Fruit fly (Drosophila melanogaster) whole organism, embryonic: Measurements from ENCODE around the gene RPA1.

ENCODE experiments used
- CG11456 ChIP-seq: fragments of 200-800 bp; sonication (Bioruptor generic); IDR thresholded peaks from 3 replicates; pipeline ENCODE4 v1.3.6; 2022; ENCODE audit warnings: missing biosample characterization, missing genetic modification characterization
- CG11560 ChIP-seq: fragments of 200-800 bp; sonication (Bioruptor generic); IDR thresholded peaks from 3 replicates; pipeline ENCODE4 v1.3.6; 2022; ENCODE audit warnings: missing biosample characterization, missing genetic modification characterization
- CG12155 ChIP-seq: fragments of 200-800 bp; sonication (Bioruptor generic); optimal IDR thresholded peaks from 3 replicates; lab custom pipeline; 2016; ENCODE audit warnings: missing biosample characterization, missing genetic modification characterization
- CG12942 ChIP-seq: fragments of 200-800 bp; sonication (Bioruptor generic); optimal IDR thresholded peaks from 3 replicates; lab custom pipeline; 2016; ENCODE audit warnings: missing biosample characterization, missing genetic modification characterization
- CG13775 ChIP-seq: fragments of 200-800 bp; sonication (Bioruptor generic); optimal IDR thresholded peaks from 3 replicates; lab custom pipeline; 2017; ENCODE audit warnings: missing biosample characterization, mild to moderate bottlenecking, missing genetic modification characterization
- CG13894 ChIP-seq: fragments of 200-800 bp; sonication (Bioruptor generic); optimal IDR thresholded peaks from 3 replicates; lab custom pipeline; 2018; ENCODE audit warnings: missing biosample characterization, mild to moderate bottlenecking, missing genetic modification characterization, moderate library complexity
- CG15011 ChIP-seq: fragments of 200-800 bp; sonication (Bioruptor generic); optimal IDR thresholded peaks from 3 replicates; lab custom pipeline; 2018; ENCODE audit warnings: missing biosample characterization, mild to moderate bottlenecking, missing genetic modification characterization
- CG15601 ChIP-seq: fragments of 200-800 bp; sonication (Bioruptor generic); optimal IDR thresholded peaks from 3 replicates; lab custom pipeline; 2019; ENCODE audit warnings: missing biosample characterization, mild to moderate bottlenecking, missing genetic modification characterization, moderate library complexity
- CG15696 ChIP-seq: fragments of 200-800 bp; sonication (Bioruptor generic); optimal IDR thresholded peaks from 2 replicates; lab custom pipeline; 2019; ENCODE audit warnings: missing biosample characterization, mild to moderate bottlenecking, missing genetic modification characterization, moderate library complexity
- CG2889 ChIP-seq: fragments of 200-800 bp; sonication (Bioruptor generic); IDR thresholded peaks from 3 replicates; pipeline ENCODE4 v1.3.6; 2022; ENCODE audit warnings: missing biosample characterization, missing genetic modification characterization
- CG3163 ChIP-seq: fragments of 200-800 bp; sonication (Bioruptor generic); optimal IDR thresholded peaks from 3 replicates; lab custom pipeline; 2016; ENCODE audit warnings: missing biosample characterization, missing genetic modification characterization
- CG32767 ChIP-seq: fragments of 200-800 bp; sonication (Bioruptor generic); IDR thresholded peaks from 2 replicates; pipeline ENCODE4 v1.3.6; 2022; ENCODE audit warnings: missing biosample characterization, missing genetic modification characterization
- CG34422 ChIP-seq: fragments of 200-800 bp; sonication (Bioruptor generic); IDR thresholded peaks from 3 replicates; pipeline ENCODE4 v1.3.6; 2022; ENCODE audit warnings: missing biosample characterization, missing genetic modification characterization
- CG6765 ChIP-seq: fragments of 200-800 bp; sonication (Bioruptor generic); optimal IDR thresholded peaks from 3 replicates; lab custom pipeline; 2017; ENCODE audit warnings: missing biosample characterization, mild to moderate bottlenecking, missing genetic modification characterization
- CG7556 ChIP-seq: fragments of 200-800 bp; sonication (Bioruptor generic); optimal IDR thresholded peaks from 2 replicates; lab custom pipeline; 2017; ENCODE audit warnings: missing biosample characterization, mild to moderate bottlenecking, missing genetic modification characterization
- CG7786 ChIP-seq: fragments of 200-800 bp; sonication (Bioruptor generic); optimal IDR thresholded peaks from 2 replicates; lab custom pipeline; 2016; ENCODE audit warnings: missing biosample characterization, missing genetic modification characterization
- CG7963 ChIP-seq: fragments of 200-800 bp; sonication (Bioruptor generic); IDR thresholded peaks from 3 replicates; pipeline ENCODE4 v1.3.6; 2022; ENCODE audit warnings: missing biosample characterization, missing genetic modification characterization; ENCODE audit not compliant: partially characterized antibody
- CG9876 ChIP-seq: fragments of 200-800 bp; sonication (Bioruptor generic); optimal IDR thresholded peaks from 2 replicates; lab custom pipeline; 2016; ENCODE audit warnings: missing biosample characterization, missing genetic modification characterization
- CkIIα-i1 ChIP-seq: fragments of 200-800 bp; sonication (Bioruptor generic); IDR thresholded peaks from 2 replicates; pipeline ENCODE4 v1.3.6; 2022; ENCODE audit warnings: missing biosample characterization, missing genetic modification characterization
- E2f1 ChIP-seq: fragments of 200-800 bp; sonication (Bioruptor generic); IDR thresholded peaks from 2 replicates; pipeline ENCODE4 v1.3.6; 2022; ENCODE audit warnings: missing biosample characterization, missing genetic modification characterization
- Elba2 ChIP-seq: fragments of 200-800 bp; sonication (Bioruptor generic); optimal IDR thresholded peaks from 3 replicates; lab custom pipeline; 2016; ENCODE audit warnings: missing biosample characterization, missing genetic modification characterization
- Fer3 ChIP-seq: fragments of 200-800 bp; sonication (Bioruptor generic); optimal IDR thresholded peaks from 2 replicates; lab custom pipeline; 2018; ENCODE audit warnings: missing biosample characterization, mild to moderate bottlenecking, missing genetic modification characterization, moderate library complexity
- HLH4C ChIP-seq: fragments of 200-800 bp; sonication (Bioruptor generic); IDR thresholded peaks from 3 replicates; pipeline ENCODE4 v1.3.6; 2022; ENCODE audit warnings: missing biosample characterization, missing genetic modification characterization; ENCODE audit not compliant: partially characterized antibody
- Hey ChIP-seq: fragments of 200-800 bp; sonication (Bioruptor generic); optimal IDR thresholded peaks from 3 replicates; lab custom pipeline; 2018; ENCODE audit warnings: missing biosample characterization, mild to moderate bottlenecking, missing genetic modification characterization
- Lim3 ChIP-seq: fragments of 200-800 bp; sonication (Bioruptor generic); IDR thresholded peaks from 2 replicates; pipeline ENCODE4 v1.3.6; 2022; ENCODE audit warnings: missing biosample characterization, missing genetic modification characterization
- MTF-1 ChIP-seq: fragments of 200-800 bp; sonication (Bioruptor generic); optimal IDR thresholded peaks from 2 replicates; lab custom pipeline; 2018; ENCODE audit warnings: missing biosample characterization, mild to moderate bottlenecking, missing genetic modification characterization, borderline replicate concordance
- Mad ChIP-seq: fragments of 200-800 bp; sonication (Bioruptor generic); optimal IDR thresholded peaks from 2 replicates; lab custom pipeline; 2016; ENCODE audit warnings: missing biosample characterization, missing genetic modification characterization
- Tbp ChIP-seq: fragments of >200 bp; optimal IDR thresholded peaks from 2 replicates; lab custom pipeline; 2018; ENCODE audit warnings: missing biosample characterization, missing genetic modification characterization
- dpn ChIP-seq, 2 experiments: fragments of 200-800 bp; sonication (Bioruptor generic); optimal IDR thresholded peaks; 3 replicates each; lab custom pipeline; 2016; ENCODE audit warnings: missing biosample characterization in 2 of 2, missing genetic modification characterization in 2 of 2
- dysf ChIP-seq: fragments of 200-800 bp; sonication (Bioruptor generic); IDR thresholded peaks from 3 replicates; pipeline ENCODE4 v1.3.6; 2022; ENCODE audit warnings: missing biosample characterization, missing genetic modification characterization
- fu2 ChIP-seq: fragments of 200-800 bp; sonication (Bioruptor generic); optimal IDR thresholded peaks from 2 replicates; lab custom pipeline; 2016; ENCODE audit warnings: missing biosample characterization, missing genetic modification characterization
- gsb ChIP-seq: fragments of 200-800 bp; sonication (Bioruptor generic); IDR thresholded peaks from 2 replicates; pipeline ENCODE4 v1.3.6; 2022; ENCODE audit warnings: missing biosample characterization, missing genetic modification characterization
- her ChIP-seq: fragments of 200-800 bp; sonication (Bioruptor generic); optimal IDR thresholded peaks from 2 replicates; lab custom pipeline; 2016; ENCODE audit warnings: missing biosample characterization, missing genetic modification characterization
- jumu ChIP-seq: fragments of 200-800 bp; sonication (Bioruptor generic); optimal IDR thresholded peaks from 3 replicates; lab custom pipeline; 2016; ENCODE audit warnings: missing biosample characterization, missing genetic modification characterization
- kah ChIP-seq: fragments of 200-800 bp; sonication (Bioruptor generic); optimal IDR thresholded peaks from 2 replicates; lab custom pipeline; 2018; ENCODE audit warnings: missing biosample characterization, mild to moderate bottlenecking, missing genetic modification characterization
- kni ChIP-seq: fragments of 200-800 bp; sonication (Bioruptor generic); optimal IDR thresholded peaks from 3 replicates; lab custom pipeline; 2017; ENCODE audit warnings: mild to moderate bottlenecking, missing biosample characterization, missing genetic modification reagents, missing genetic modification characterization
- lov ChIP-seq, 2 experiments: fragments of 200-800 bp in 1 of 2; fragments of >200 bp in 1 of 2; sonication (Bioruptor generic) in 1 of 2; IDR thresholded peaks in 1 of 2; optimal IDR thresholded peaks in 1 of 2; 2 replicates in 1 of 2; 3 replicates in 1 of 2; pipeline versions ENCODE4 v1.3.6 to Lab custom; 2017 to 2022; ENCODE audit warnings: missing biosample characterization in 1 of 2, missing genetic modification characterization in 1 of 2
- mld ChIP-seq: fragments of 200-800 bp; sonication (Bioruptor generic); IDR thresholded peaks from 3 replicates; pipeline ENCODE4 v1.3.6; 2022; ENCODE audit warnings: missing biosample characterization, missing genetic modification characterization; ENCODE audit not compliant: partially characterized antibody
- nerfin-1 ChIP-seq: fragments of 200-800 bp; sonication (Bioruptor generic); optimal IDR thresholded peaks from 3 replicates; lab custom pipeline; 2019; ENCODE audit warnings: missing biosample characterization, mild to moderate bottlenecking, missing genetic modification characterization, moderate library complexity
- nmo ChIP-seq: fragments of 200-800 bp; sonication (Bioruptor generic); optimal IDR thresholded peaks from 2 replicates; lab custom pipeline; 2018; ENCODE audit warnings: missing biosample characterization, mild to moderate bottlenecking, missing genetic modification characterization, moderate library complexity
- pb ChIP-seq: fragments of 200-800 bp; sonication (Bioruptor generic); optimal IDR thresholded peaks from 3 replicates; lab custom pipeline; 2016; ENCODE audit warnings: missing biosample characterization, missing genetic modification characterization
- sd ChIP-seq: fragments of 200-800 bp; sonication (Bioruptor generic); optimal IDR thresholded peaks from 3 replicates; lab custom pipeline; 2018; ENCODE audit warnings: missing biosample characterization, mild to moderate bottlenecking, missing genetic modification characterization, moderate library complexity
- sim ChIP-seq: fragments of 200-800 bp; sonication (Bioruptor generic); IDR thresholded peaks from 2 replicates; pipeline ENCODE4 v1.3.6; 2022; ENCODE audit warnings: missing biosample characterization, missing genetic modification characterization
- tgo ChIP-seq: fragments of 200-800 bp; sonication (Bioruptor generic); IDR thresholded peaks from 3 replicates; pipeline ENCODE4 v1.3.6; 2022; ENCODE audit warnings: missing biosample characterization, missing genetic modification characterization
- trem ChIP-seq: fragments of 200-800 bp; optimal IDR thresholded peaks from 3 replicates; lab custom pipeline; 2019; ENCODE audit warnings: missing biosample characterization, mild to moderate bottlenecking, missing genetic modification characterization, moderate library complexity
- usp ChIP-seq: fragments of >200 bp; optimal IDR thresholded peaks from 2 replicates; lab custom pipeline; 2017; ENCODE audit warnings: missing biosample characterization, missing genetic modification characterization
- wdn ChIP-seq: fragments of 200-800 bp; sonication (Bioruptor generic); IDR thresholded peaks from 2 replicates; pipeline ENCODE4 v1.3.6; 2022; ENCODE audit warnings: missing biosample characterization, missing genetic modification characterization
- zfh1 ChIP-seq: fragments of 200-800 bp; sonication (Bioruptor generic); IDR thresholded peaks from 3 replicates; pipeline ENCODE4 v1.3.6; 2022; ENCODE audit warnings: missing biosample characterization, missing genetic modification characterization

RPA1 gene

DNA sequence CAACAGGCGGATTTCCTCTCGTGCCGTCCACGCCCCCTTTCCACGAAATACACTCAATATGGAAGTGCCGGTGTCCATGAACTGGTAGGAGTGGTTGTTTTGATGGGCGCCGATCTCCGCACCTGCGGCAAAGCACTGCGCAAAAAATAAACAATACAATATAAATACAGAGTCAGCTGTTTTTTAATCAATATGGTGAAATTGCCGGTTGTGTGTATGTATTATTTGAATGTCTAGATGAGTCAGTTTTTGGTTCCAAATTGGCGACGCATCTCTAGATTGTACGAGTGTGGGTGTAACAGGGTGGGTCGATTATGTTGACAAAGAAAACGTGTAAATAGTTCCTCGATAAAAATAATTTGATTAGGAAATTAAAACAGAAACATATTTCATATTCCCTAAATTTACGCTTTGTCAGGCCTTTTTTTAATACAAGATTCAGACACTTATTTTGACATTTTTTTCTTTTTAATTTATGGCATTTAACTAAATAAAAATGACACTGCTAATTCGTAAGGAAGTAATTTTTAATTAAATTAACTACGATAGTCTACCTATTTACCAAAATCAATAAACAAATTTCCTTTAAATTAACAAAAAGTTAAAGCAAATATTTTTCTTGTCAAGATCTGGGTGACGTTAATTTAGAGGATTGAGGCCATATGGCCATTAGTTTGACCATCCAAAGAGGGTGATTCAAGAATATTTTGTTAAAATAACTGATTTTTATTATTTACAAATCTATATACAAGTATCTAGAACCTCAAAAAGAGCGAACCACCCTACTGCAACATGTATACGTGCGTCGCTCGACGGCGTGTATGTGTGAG is 24.6 kb downstream of the RPA1 start:
- TF ChIP-seq mld (GFP tag; lab: Robert Waterston, UW) (no peak), CG9876 (GFP tag; lab: Kevin White, UChicago) (peak; percentile 22), CG7963 (no peak), fu2 (peak; percentile 72), kni (GFP tag; lab: Kevin White, UChicago) (peak; percentile 83), MTF-1 (peak; percentile 65), CG7786 (peak; percentile 62), Lim3 (GFP tag; lab: Robert Waterston, UW) (no peak), gsb (GFP tag; lab: Robert Waterston, UW) (peak; percentile 54; the same call in 1 of the 2 replicates), Mad (GFP tag; lab: Kevin White, UChicago) (peak; percentile 72), Fer3 (tag; lab: Kevin White, UChicago) (peak; percentile 84), CG13775 (peak; percentile 96), HLH4C (GFP tag; lab: Robert Waterston, UW) (no peak), Tbp (GFP tag; lab: Kevin White, UChicago) (no peak), E2f1 (peak; percentile 64; the same call in 1 of the 2 replicates), her (GFP tag; lab: Kevin White, UChicago) (peak; percentile 48), dpn (GFP tag; optimal IDR thresholded peaks at IDR 0.05; lab: Kevin White, UChicago) (peak; percentile 65 to 82), zfh1 (peak; percentile 76; the same call in 1 of the 3 replicates), kah (GFP tag; lab: Kevin White, UChicago) (peak; percentile 79), CkIIα-i1 (no peak), CG11560 (peak; percentile 62; the same call in 1 of the 3 replicates), pb (GFP tag; lab: Kevin White, UChicago) (peak; percentile 75), CG15011 (GFP tag; lab: Kevin White, UChicago) (peak; percentile 91), jumu (GFP tag; lab: Kevin White, UChicago) (peak; percentile 30), nerfin-1 (peak; percentile 86), CG15601 (tag; lab: Kevin White, UChicago) (peak; percentile 86), tgo (GFP tag; lab: Robert Waterston, UW) (peak; percentile 64), CG2889 (GFP tag; lab: Robert Waterston, UW) (no peak; the same call in 1 of the 3 replicates), CG3163 (GFP tag; lab: Kevin White, UChicago) (peak; percentile 30), CG6765 (peak; percentile 92), trem (peak; percentile 65), sd (tag; lab: Kevin White, UChicago) (peak; percentile 63), wdn (GFP tag; lab: Robert Waterston, UW) (no peak; the same call in 1 of the 2 replicates), sim (peak; percentile 57; the same call in 1 of the 2 replicates), Elba2 (no peak), Hey (tag; lab: Kevin White, UChicago) (no peak), dysf (GFP tag; lab: Robert Waterston, UW) (peak; percentile 85), CG34422 (GFP tag; lab: Robert Waterston, UW) (peak; percentile 64), CG12155 (GFP tag; lab: Kevin White, UChicago) (peak; percentile 75), CG7556 (GFP tag; lab: Kevin White, UChicago) (peak; percentile 98), CG12942 (peak; percentile 65), CG15696 (tag; lab: Kevin White, UChicago) (peak; percentile 80), lov (optimal IDR thresholded peaks at IDR 0.05; lab: Kevin White, UChicago) (no peak), lov (GFP tag; IDR thresholded peaks at IDR 0.05; lab: Robert Waterston, UW) (0 out of 3 replicates have a peak, but pooled peaks have one; percentile 33), CG32767 (GFP tag; lab: Robert Waterston, UW) (peak; percentile 71), usp (GFP tag; lab: Kevin White, UChicago) (no peak), nmo (GFP tag; lab: Kevin White, UChicago) (peak; percentile 94), CG11456 (GFP tag; lab: Robert Waterston, UW) (peak; percentile 70), CG13894 (tag; lab: Kevin White, UChicago) (peak; percentile 66)
